Worm (Caenorhabditis elegans): ENCODE measurements around the gene ttr-51.

DNA sequence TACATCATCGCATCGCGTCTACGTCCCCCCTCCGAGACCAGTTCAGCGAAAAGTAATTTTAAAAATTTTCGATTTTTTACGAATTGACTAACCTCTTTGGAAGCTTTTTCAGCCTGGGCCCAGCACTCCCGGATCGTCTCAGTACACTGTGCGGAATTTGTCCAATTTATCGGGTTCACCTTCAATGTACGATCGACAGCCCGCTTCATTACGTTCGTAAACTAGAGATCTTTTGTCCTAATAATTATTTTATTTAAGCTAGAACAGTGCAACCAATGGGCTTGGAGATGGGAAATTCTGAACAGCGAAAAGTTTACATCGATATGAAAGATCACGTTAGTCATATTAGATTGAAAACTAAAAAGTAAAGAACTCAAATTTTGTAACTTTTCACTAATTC lies 10.8 kb downstream of the ttr-51 start:
- no peak for TF ChIP-seq unc-55 (GFP tag; optimal IDR thresholded peaks at IDR 0.05)
- TF ChIP-seq lin-39 (tag; optimal IDR thresholded peaks at IDR 0.05), result no peak
- no peak for TF ChIP-seq nhr-129 (tag; optimal IDR thresholded peaks at IDR 0.05)

Measured in whole organism, L2 larva.